Worm (Caenorhabditis elegans) whole organism, L1 larva: Measurements from ENCODE around the gene F20B10.3.

Experiments used
- C04F5.9 ChIP-seq: sonication (generic microtip); optimal IDR thresholded peaks from 2 replicates; lab custom pipeline; 2016; ENCODE audit warnings: missing genetic modification characterization, missing compliant biosample characterization
- F16B12.6 ChIP-seq: fragments of 150-350 bp; optimal IDR thresholded peaks from 2 replicates; lab custom pipeline; 2014; ENCODE audit warnings: missing biosample characterization, missing genetic modification characterization
- Y116A8C.19 ChIP-seq: sonication (generic microtip); optimal IDR thresholded peaks from 2 replicates; lab custom pipeline; 2016; ENCODE audit warnings: missing compliant biosample characterization, missing genetic modification characterization, borderline replicate concordance
- aly-2 ChIP-seq: fragments of 150-350 bp; optimal IDR thresholded peaks from 2 replicates; lab custom pipeline; 2014; ENCODE audit warnings: missing biosample characterization, missing genetic modification characterization
- blmp-1 ChIP-seq: fragments of 150-350 bp; optimal IDR thresholded peaks from 2 replicates; lab custom pipeline; 2014; ENCODE audit warnings: missing biosample characterization, missing genetic modification characterization
- ceh-8 ChIP-seq: fragments of 200-800 bp; sonication (Bioruptor generic); optimal IDR thresholded peaks from 2 replicates; lab custom pipeline; 2018; ENCODE audit warnings: mild to moderate bottlenecking, missing genetic modification characterization, moderate library complexity, missing compliant biosample characterization
- ces-1 ChIP-seq: fragments of 150-350 bp; optimal IDR thresholded peaks from 2 replicates; lab custom pipeline; 2014; ENCODE audit warnings: missing biosample characterization, missing genetic modification reagents, missing genetic modification characterization
- dpl-1 ChIP-seq, 3 experiments: fragments of 150-350 bp in 2 of 3; sonication (generic microtip) in 1 of 3; optimal IDR thresholded peaks; 2 replicates each; lab custom pipeline; 2014 to 2017; ENCODE audit warnings: missing biosample characterization in 3 of 3, missing genetic modification characterization in 3 of 3, missing genetic modification reagents in 3 of 3
- efl-1 ChIP-seq, 4 experiments: fragments of 150-350 bp; optimal IDR thresholded peaks in 3 of 4; peaks in 1 of 4; 1 replicate in 1 of 4; 2 replicates in 3 of 4; lab custom pipeline; 2014; ENCODE audit warnings: missing biosample characterization in 2 of 4, missing genetic modification characterization in 2 of 4, missing genetic modification reagents in 2 of 4
- efl-3 ChIP-seq: fragments of 200-800 bp; sonication (Bioruptor generic); optimal IDR thresholded peaks from 2 replicates; lab custom pipeline; 2018; ENCODE audit warnings: mild to moderate bottlenecking, missing genetic modification characterization, missing compliant biosample characterization
- egl-13 ChIP-seq: sonication (generic microtip); optimal IDR thresholded peaks from 2 replicates; lab custom pipeline; 2016; ENCODE audit warnings: missing genotype, missing genetic modification reagents, missing genetic modification characterization, missing compliant biosample characterization
- egl-27 ChIP-seq, 2 experiments: fragments of 150-350 bp in 1 of 2; sonication (generic microtip); optimal IDR thresholded peaks; 3 replicates each; lab custom pipeline; 2017 to 2018; ENCODE audit warnings: missing biosample characterization in 2 of 2, missing genetic modification characterization in 2 of 2, missing genetic modification reagents in 2 of 2
- elt-2 ChIP-seq: sonication (generic microtip); optimal IDR thresholded peaks from 2 replicates; lab custom pipeline; 2016; ENCODE audit warnings: missing genetic modification characterization, mild to moderate bottlenecking, inconsistent platforms, missing compliant biosample characterization, missing genetic modification reagents
- elt-3 ChIP-seq, 6 experiments: fragments of 150-350 bp in 1 of 6; sonication (generic microtip); optimal IDR thresholded peaks; 2 replicates each; lab custom pipeline; 2017 to 2018; ENCODE audit warnings: missing biosample characterization in 6 of 6, missing genetic modification characterization in 6 of 6, inconsistent platforms in 1 of 6
- fkh-10 ChIP-seq: sonication (generic microtip); optimal IDR thresholded peaks from 2 replicates; lab custom pipeline; 2017; ENCODE audit warnings: missing biosample characterization, missing genetic modification reagents, missing genetic modification characterization
- fkh-4 ChIP-seq: sonication (generic microtip); optimal IDR thresholded peaks from 2 replicates; lab custom pipeline; 2016; ENCODE audit warnings: missing compliant biosample characterization, missing genetic modification characterization, borderline replicate concordance
- irx-1 ChIP-seq: sonication (generic microtip); optimal IDR thresholded peaks from 2 replicates; lab custom pipeline; 2016; ENCODE audit warnings: missing genetic modification characterization, missing compliant biosample characterization
- isw-1 ChIP-seq: fragments of 200-800 bp; sonication (Bioruptor generic); IDR thresholded peaks from 2 replicates; pipeline ENCODE4 v1.3.6; 2022; ENCODE audit warnings: missing genetic modification characterization, missing compliant biosample characterization
- jun-1 ChIP-seq: fragments of 150-350 bp; optimal IDR thresholded peaks from 2 replicates; lab custom pipeline; 2014; ENCODE audit warnings: missing biosample characterization, missing genetic modification reagents, missing genetic modification characterization
- lin-13 ChIP-seq: fragments of 150-350 bp; optimal IDR thresholded peaks from 2 replicates; lab custom pipeline; 2014; ENCODE audit warnings: missing biosample characterization, missing genetic modification reagents, missing genetic modification characterization
- lin-14 ChIP-seq: fragments of 200-800 bp; sonication (Bioruptor generic); optimal IDR thresholded peaks from 2 replicates; lab custom pipeline; 2018; ENCODE audit warnings: mild to moderate bottlenecking, missing genetic modification characterization, moderate library complexity, missing compliant biosample characterization
- lin-35 ChIP-seq, 2 experiments: fragments of 150-350 bp; optimal IDR thresholded peaks; 2 replicates each; lab custom pipeline; 2014; ENCODE audit warnings: missing biosample characterization in 2 of 2, missing genetic modification characterization in 2 of 2, missing genetic modification reagents in 2 of 2
- lsy-2 ChIP-seq, 2 experiments: fragments of 150-350 bp; optimal IDR thresholded peaks; 2 replicates each; lab custom pipeline; 2014; ENCODE audit warnings: missing biosample characterization in 2 of 2, missing genetic modification characterization in 2 of 2
- mep-1 ChIP-seq: fragments of 150-350 bp; optimal IDR thresholded peaks from 2 replicates; lab custom pipeline; 2014; ENCODE audit warnings: missing biosample characterization, missing genetic modification characterization
- nhr-12 ChIP-seq: sonication (generic microtip); optimal IDR thresholded peaks from 2 replicates; lab custom pipeline; 2017; ENCODE audit warnings: missing biosample characterization, missing genetic modification characterization
- nhr-19 ChIP-seq: fragments of 200-800 bp; sonication (Bioruptor generic); conservative IDR thresholded peaks from 2 replicates; pipeline ENCODE4 v1.3.6; 2022; ENCODE audit warnings: missing genetic modification characterization, missing compliant biosample characterization
- nhr-237 ChIP-seq: fragments of 150-350 bp; optimal IDR thresholded peaks from 2 replicates; lab custom pipeline; 2014; ENCODE audit warnings: missing biosample characterization, missing genetic modification characterization
- nhr-28 ChIP-seq: fragments of 150-350 bp; optimal IDR thresholded peaks from 2 replicates; lab custom pipeline; 2014; ENCODE audit warnings: missing biosample characterization, missing genetic modification characterization
- nhr-47 ChIP-seq: sonication (generic microtip); optimal IDR thresholded peaks from 2 replicates; lab custom pipeline; 2016; ENCODE audit warnings: mild to moderate bottlenecking, missing genetic modification characterization, moderate library complexity, missing compliant biosample characterization
- nhr-76 ChIP-seq: sonication (generic microtip); optimal IDR thresholded peaks from 2 replicates; lab custom pipeline; 2017; ENCODE audit warnings: missing biosample characterization, missing genetic modification characterization
- nhr-84 ChIP-seq: sonication (generic microtip); optimal IDR thresholded peaks from 2 replicates; lab custom pipeline; 2017; ENCODE audit warnings: missing biosample characterization, missing genetic modification characterization
- nhr-85 ChIP-seq: sonication (generic microtip); peaks from one replicate; lab custom pipeline; 2016; ENCODE audit warnings: missing genetic modification characterization, inconsistent platforms, missing compliant biosample characterization
- rnt-1 ChIP-seq: sonication (generic microtip); optimal IDR thresholded peaks from 2 replicates; lab custom pipeline; 2016; ENCODE audit warnings: mild to moderate bottlenecking, missing genetic modification characterization, moderate library complexity, missing compliant biosample characterization
- snpc-4 ChIP-seq: fragments of 150-350 bp; optimal IDR thresholded peaks from 2 replicates; lab custom pipeline; 2014; ENCODE audit warnings: missing biosample characterization, missing genetic modification characterization
- swsn-7 ChIP-seq: sonication (generic microtip); optimal IDR thresholded peaks from 2 replicates; lab custom pipeline; 2016; ENCODE audit warnings: missing genetic modification characterization, missing compliant biosample characterization
- tlp-1 ChIP-seq: fragments of 150-350 bp; optimal IDR thresholded peaks from 2 replicates; lab custom pipeline; 2014; ENCODE audit warnings: missing biosample characterization, missing genetic modification characterization
- unc-30 ChIP-seq: sonication (generic microtip); optimal IDR thresholded peaks from 2 replicates; lab custom pipeline; 2017; ENCODE audit warnings: missing biosample characterization, missing genetic modification characterization
- unc-86 ChIP-seq: sonication (generic microtip); optimal IDR thresholded peaks from 2 replicates; lab custom pipeline; 2016; ENCODE audit warnings: missing genetic modification characterization, missing compliant biosample characterization
- xbp-1 ChIP-seq: sonication (generic microtip); optimal IDR thresholded peaks from 2 replicates; lab custom pipeline; 2016; ENCODE audit warnings: missing genetic modification characterization, missing compliant biosample characterization
- zag-1 ChIP-seq: fragments of 150-350 bp; optimal IDR thresholded peaks from 2 replicates; lab custom pipeline; 2014; ENCODE audit warnings: missing biosample characterization, missing genetic modification characterization
- ztf-4 ChIP-seq: fragments of 150-350 bp; optimal IDR thresholded peaks from 2 replicates; lab custom pipeline; 2014; ENCODE audit warnings: missing biosample characterization, missing genetic modification characterization

F20B10.3 gene

DNA sequence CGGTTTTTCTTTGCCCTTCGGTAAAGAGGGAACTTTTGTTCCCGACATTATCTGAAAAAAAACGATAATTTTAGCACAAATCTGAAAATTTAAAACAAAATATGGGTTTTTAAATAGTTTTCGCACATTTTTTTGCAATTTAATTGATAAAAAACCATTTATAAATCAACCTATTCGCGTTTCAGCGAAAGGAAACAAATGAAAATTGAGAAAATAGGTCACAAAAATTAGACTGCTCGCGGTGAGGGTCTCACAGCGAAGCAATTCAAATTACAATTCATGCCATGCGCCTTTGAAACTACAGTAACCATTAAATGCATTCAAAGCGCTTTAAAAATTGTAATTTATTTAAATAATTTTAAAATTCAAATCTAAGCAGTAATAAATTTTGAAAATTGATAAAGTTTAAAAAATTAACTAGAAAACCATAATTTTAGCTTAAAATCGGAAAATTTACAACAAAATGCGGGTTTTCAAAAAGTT, 13.8 kb upstream of the F20B10.3 start, which contains the start of gene B0001.7:
Gene B0001.7, minus strand, starts transcription at position 51 of the 483 bp plus-strand sequence.
- TF ChIP-seq blmp-1 (tag; lab: Kevin White, UChicago) (no peak), lin-13 (GFP tag; lab: Kevin White, UChicago) (no peak), nhr-47 (tag; lab: Kevin White, UChicago) (no peak), lin-35 (GFP tag; optimal IDR thresholded peaks at IDR 0.05; lab: Kevin White, UChicago) (no peak), nhr-12 (tag; lab: Kevin White, UChicago) (no peak), isw-1 (GFP tag; lab: Robert Waterston, UW) (no peak), aly-2 (tag; lab: Kevin White, UChicago) (no peak), C04F5.9 (no peak), nhr-84 (tag; lab: Kevin White, UChicago) (no peak), nhr-237 (tag; lab: Kevin White, UChicago) (no peak), elt-2 (tag; lab: Kevin White, UChicago) (no peak), zag-1 (tag; lab: Kevin White, UChicago) (no peak), ztf-4 (no peak), nhr-76 (tag; lab: Kevin White, UChicago) (no peak), snpc-4 (tag; lab: Kevin White, UChicago) (no peak), xbp-1 (tag; lab: Kevin White, UChicago) (no peak)

DNA sequence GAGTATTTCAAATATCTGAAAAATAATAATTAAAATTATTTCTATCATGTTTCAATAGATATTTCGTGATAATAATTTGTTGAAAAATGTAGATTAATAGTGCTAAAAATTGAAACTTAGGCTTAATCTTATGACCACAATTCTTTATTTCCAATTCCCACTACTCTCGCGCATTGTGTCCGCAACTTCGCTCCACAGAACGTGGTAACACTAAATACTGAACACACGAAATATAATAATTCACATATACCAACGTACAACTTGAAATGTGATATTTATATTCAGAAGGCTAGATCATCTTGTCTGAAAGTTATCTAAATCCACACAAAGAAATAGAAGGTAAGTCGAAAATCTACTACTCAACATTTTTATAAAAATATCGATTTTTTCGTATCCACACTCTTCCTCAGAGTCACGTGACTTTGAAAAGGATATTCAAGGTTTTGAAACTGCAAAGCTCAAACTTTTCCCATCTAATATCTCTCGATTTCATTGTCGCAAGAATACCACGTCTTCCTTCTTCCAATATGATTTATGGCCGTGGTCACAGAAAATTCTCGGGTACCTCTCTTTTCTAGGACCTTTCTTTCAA, 11.3 kb upstream of the F20B10.3 start, which contains the start of gene eri-12:
Gene eri-12, plus strand, starts transcription at position 197 of the 592 bp plus-strand sequence.
- TF ChIP-seq dpl-1 (GFP tag; optimal IDR thresholded peaks at IDR 0.05; lab: Kevin White, UChicago) (peak in 2 of 3 experiments; percentile 44 to 71), zag-1 (tag; lab: Kevin White, UChicago) (no peak), blmp-1 (tag; lab: Kevin White, UChicago) (peak; percentile 2), egl-13 (no peak), nhr-19 (no peak), mep-1 (tag; lab: Kevin White, UChicago) (peak; percentile 30), C04F5.9 (no peak), rnt-1 (no peak), lin-35 (GFP tag; optimal IDR thresholded peaks at IDR 0.05; lab: Kevin White, UChicago) (peak in 1 of 2 experiments; percentile 78), nhr-84 (tag; lab: Kevin White, UChicago) (no peak), ceh-8 (GFP tag; lab: Kevin White, UChicago) (no peak), ces-1 (GFP tag; lab: Kevin White, UChicago) (no peak), lsy-2 (tag; optimal IDR thresholded peaks at IDR 0.05; lab: Kevin White, UChicago) (peak in 1 of 2 experiments; percentile 15), efl-1 (optimal IDR thresholded peaks at IDR 0.05; lab: Kevin White, UChicago) (peak in 1 of 2 experiments; percentile 56), efl-1 (GFP tag; optimal IDR thresholded peaks at IDR 0.05 in 1 of 2; lab: Kevin White, UChicago) (peak; percentile 44 to 89), jun-1 (tag; lab: Kevin White, UChicago) (no peak), unc-30 (no peak), lin-14 (no peak)

DNA sequence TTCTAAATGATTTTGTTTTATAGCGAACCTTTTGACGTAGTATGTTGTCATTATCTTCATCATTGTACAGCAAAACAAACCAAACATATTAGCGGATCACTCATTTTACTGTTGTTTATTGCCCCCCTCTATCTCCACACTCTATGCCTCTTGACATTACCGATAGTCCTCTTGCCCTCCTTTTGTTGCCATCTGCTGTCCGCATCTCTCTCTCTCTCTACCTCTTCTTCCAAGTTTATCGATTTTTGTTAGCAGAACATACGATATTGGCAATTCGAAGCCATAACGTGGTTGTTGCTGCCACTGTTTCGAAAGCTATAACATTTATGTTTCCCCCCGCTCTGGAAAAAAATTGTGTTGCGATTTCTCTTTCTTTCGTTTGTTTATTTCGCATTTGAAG, 10.1 kb upstream of the F20B10.3 start:
- TF ChIP-seq nhr-85 (tag; lab: Kevin White, UChicago): peak; percentile 40
- peak; percentile 9 for TF ChIP-seq mep-1 (tag; lab: Kevin White, UChicago)
- no peak for TF ChIP-seq irx-1 (tag; lab: Kevin White, UChicago)
- no peak for TF ChIP-seq nhr-19
- peak in 1 of 6 experiments; percentile 7 for TF ChIP-seq elt-3 (tag; optimal IDR thresholded peaks at IDR 0.05; lab: Kevin White, UChicago)
- TF ChIP-seq nhr-84 (tag; lab: Kevin White, UChicago): no peak
- no peak for TF ChIP-seq tlp-1
- peak in 1 of 2 experiments; percentile 2 for TF ChIP-seq lin-35 (GFP tag; optimal IDR thresholded peaks at IDR 0.05; lab: Kevin White, UChicago)

DNA sequence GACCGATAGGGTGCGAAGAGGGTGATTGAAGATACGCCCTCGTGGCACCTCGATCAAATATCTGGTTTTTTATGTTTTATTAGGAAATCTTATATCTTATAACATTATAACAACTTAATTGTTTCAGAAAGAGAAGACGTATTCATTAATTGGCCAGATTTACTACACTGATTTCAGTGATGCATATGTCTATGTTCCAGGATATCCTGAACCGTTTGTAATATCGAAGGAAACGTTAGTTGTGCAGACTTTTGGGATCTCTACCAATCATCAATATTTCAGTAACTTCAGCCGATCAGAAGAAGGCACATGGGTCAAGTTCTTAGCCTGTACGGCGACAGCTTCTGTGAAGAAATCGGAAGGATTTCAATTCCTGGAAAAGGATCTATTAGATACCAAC, 7.6 kb upstream of the F20B10.3 start:
- TF ChIP-seq swsn-7 (tag; lab: Kevin White, UChicago) (no peak), efl-3 (GFP tag; lab: Kevin White, UChicago) (no peak), fkh-4 (no peak), egl-27 (tag; optimal IDR thresholded peaks at IDR 0.05; lab: Kevin White, UChicago) (no peak), nhr-28 (tag; lab: Kevin White, UChicago) (no peak), F16B12.6 (tag; lab: Kevin White, UChicago) (no peak), fkh-10 (GFP tag; lab: Kevin White, UChicago) (no peak), unc-86 (tag; lab: Kevin White, UChicago) (no peak), Y116A8C.19 (no peak), dpl-1 (GFP tag; optimal IDR thresholded peaks at IDR 0.05; lab: Kevin White, UChicago) (no peak), tlp-1 (no peak), nhr-237 (tag; lab: Kevin White, UChicago) (no peak)
